Fruit fly (Drosophila melanogaster): Measurements from ENCODE around the gene CG5391.

The CG5391 gene

dm6 chr3R:22356464-22357410 is 22.8 kb upstream of the CG5391 start, which contains the start of gene Sar1 (continued):
- no peak for TF ChIP-seq Bdp1 (GFP tag; optimal IDR thresholded peaks at IDR 0.05)
- TF ChIP-seq Spps (tag; optimal IDR thresholded peaks at IDR 0.05), result peak; percentile 47
- TF ChIP-seq odd (GFP tag; optimal IDR thresholded peaks at IDR 0.05), result peak; percentile 35
- no peak for TF ChIP-seq NfI (GFP tag; optimal IDR thresholded peaks at IDR 0.05)
- no peak for TF ChIP-seq pan (optimal IDR thresholded peaks at IDR 0.05)
- TF ChIP-seq pan (GFP tag; optimal IDR thresholded peaks at IDR 0.05 in 1 of 2, IDR thresholded peaks at IDR 0.05 in 1 of 2), result peak in 1 of 2 experiments; percentile 7
- peak; percentile 60 for TF ChIP-seq CTCF (GFP tag; optimal IDR thresholded peaks at IDR 0.05)
- TF ChIP-seq Dek (tag; optimal IDR thresholded peaks at IDR 0.05), result peak; percentile 41
- peak; percentile 97 for TF ChIP-seq Bgb (GFP tag; IDR thresholded peaks at IDR 0.05; ENCODE audit: partially characterized antibody)
- no peak for TF ChIP-seq tgo (GFP tag; IDR thresholded peaks at IDR 0.05)
- TF ChIP-seq sim (GFP tag; IDR thresholded peaks at IDR 0.05), result no peak
- no peak for TF ChIP-seq unpg (GFP tag; optimal IDR thresholded peaks at IDR 0.05)
- TF ChIP-seq CG31224 (GFP tag; IDR thresholded peaks at IDR 0.05), result no peak
- TF ChIP-seq Hmx (GFP tag; optimal IDR thresholded peaks at IDR 0.05), result no peak
- TF ChIP-seq lov (optimal IDR thresholded peaks at IDR 0.05), result no peak
- TF ChIP-seq lov (GFP tag; IDR thresholded peaks at IDR 0.05), result no peak
- no peak for TF ChIP-seq eve (GFP tag; optimal IDR thresholded peaks at IDR 0.05)
- 0 out of 2 replicates have a peak, but pooled peaks have one; percentile 19 for TF ChIP-seq CG6272 (GFP tag; IDR thresholded peaks at IDR 0.05)
- TF ChIP-seq bab2 (GFP tag; optimal IDR thresholded peaks at IDR 0.05), result no peak
- TF ChIP-seq ken (GFP tag; IDR thresholded peaks at IDR 0.05), result no peak
- peak; percentile 96 for TF ChIP-seq cg (GFP tag; optimal IDR thresholded peaks at IDR 0.05)
- peak in 1 of 2 experiments; percentile 83 for TF ChIP-seq Eip74EF (GFP tag; optimal IDR thresholded peaks at IDR 0.05)
- TF ChIP-seq CG6854 (GFP tag; optimal IDR thresholded peaks at IDR 0.05), result peak; percentile 39
- TF ChIP-seq Nf-YC (tag; optimal IDR thresholded peaks at IDR 0.05), result no peak
- TF ChIP-seq CG7372 (GFP tag; IDR thresholded peaks at IDR 0.05), result no peak
- TF ChIP-seq H2.0 (GFP tag; IDR thresholded peaks at IDR 0.05), result 0 out of 2 replicates have a peak, but pooled peaks have one; percentile 9
- TF ChIP-seq CG11504 (tag; optimal IDR thresholded peaks at IDR 0.05), result peak; percentile 79
- peak; percentile 51; the same call in 2 of the 3 replicates for TF ChIP-seq CG34422 (GFP tag; IDR thresholded peaks at IDR 0.05)
- TF ChIP-seq CG14014 (GFP tag; IDR thresholded peaks at IDR 0.05), result no peak
- peak; percentile 52 for TF ChIP-seq CG7786 (GFP tag; optimal IDR thresholded peaks at IDR 0.05)
- TF ChIP-seq psq (GFP tag; optimal IDR thresholded peaks at IDR 0.05), result no peak
- TF ChIP-seq Vsx1 (GFP tag; optimal IDR thresholded peaks at IDR 0.05), result peak; percentile 24
- no peak for TF ChIP-seq CG13894 (tag; optimal IDR thresholded peaks at IDR 0.05)
- TF ChIP-seq Aef1 (GFP tag; IDR thresholded peaks at IDR 0.05), result no peak
- TF ChIP-seq zen2 (GFP tag; IDR thresholded peaks at IDR 0.05; ENCODE audit: partially characterized antibody), result peak; percentile 82
- TF ChIP-seq Meics (GFP tag; optimal IDR thresholded peaks at IDR 0.05), result no peak
- peak; percentile 50 for TF ChIP-seq NC2β (GFP tag; optimal IDR thresholded peaks at IDR 0.05)
- TF ChIP-seq crp (GFP tag; optimal IDR thresholded peaks at IDR 0.05), result peak in 1 of 2 experiments; percentile 26
- TF ChIP-seq Lhr (GFP tag; optimal IDR thresholded peaks at IDR 0.05), result peak; percentile 99
- TF ChIP-seq gt (GFP tag; IDR thresholded peaks at IDR 0.05), result no peak
- TF ChIP-seq emc (GFP tag; optimal IDR thresholded peaks at IDR 0.05), result peak; percentile 15
- TF ChIP-seq HLH3B (GFP tag; IDR thresholded peaks at IDR 0.05), result no peak; the same call in 1 of the 2 replicates
- peak; percentile 59 for TF ChIP-seq dm (GFP tag; optimal IDR thresholded peaks at IDR 0.05)
- TF ChIP-seq Dad (GFP tag; optimal IDR thresholded peaks at IDR 0.05), result no peak
- TF ChIP-seq CG8359 (GFP tag; optimal IDR thresholded peaks at IDR 0.05; ENCODE audit: borderline replicate concordance), result no peak
- TF ChIP-seq CG17186 (GFP tag; optimal IDR thresholded peaks at IDR 0.05), result peak; percentile 64
- TF ChIP-seq BtbVII (GFP tag; optimal IDR thresholded peaks at IDR 0.05), result no peak
- peak; percentile 92 for TF ChIP-seq HmgZ (tag; optimal IDR thresholded peaks at IDR 0.05)
- peak; percentile 22 for TF ChIP-seq CrebB (tag; optimal IDR thresholded peaks at IDR 0.05)

Data from whole organism, embryonic.